Worm (Caenorhabditis elegans): ENCODE results near the gene K12B6.9.

DNA sequence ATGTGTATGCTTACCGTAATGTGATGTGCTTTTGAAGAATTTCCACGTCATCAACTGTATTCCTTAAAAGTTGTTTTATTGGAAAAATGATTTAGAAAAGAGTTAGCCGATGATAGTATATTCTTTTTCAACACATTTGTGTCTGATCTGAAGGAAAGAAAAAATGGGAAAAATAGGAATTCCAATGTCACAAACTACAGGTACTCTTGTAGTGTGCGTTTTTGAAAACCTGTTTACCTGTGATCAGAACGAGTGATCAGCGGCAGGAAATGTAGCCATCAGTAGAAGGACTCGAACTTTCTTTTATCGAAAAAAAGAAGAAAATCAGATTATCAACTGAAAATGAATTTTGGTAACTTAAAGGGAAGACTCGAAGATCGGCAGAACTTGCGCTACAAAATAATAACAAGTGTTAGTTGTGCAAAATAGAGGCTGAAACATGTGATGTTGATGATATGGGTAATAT is 29.3 kb upstream of the K12B6.9 start, which contains the start of gene T28C12.15:
- TF ChIP-seq T23F11.4 (GFP tag; optimal IDR thresholded peaks at IDR 0.05) = no peak
- TF ChIP-seq hlh-15 (tag; optimal IDR thresholded peaks at IDR 0.05) = no peak
- no peak for TF ChIP-seq tbx-2 (tag; optimal IDR thresholded peaks at IDR 0.05)
- TF ChIP-seq ama-1 (optimal IDR thresholded peaks at IDR 0.05) = no peak
- TF ChIP-seq pha-2 (tag; optimal IDR thresholded peaks at IDR 0.05) = no peak
- no peak for TF ChIP-seq unc-86 (tag; optimal IDR thresholded peaks at IDR 0.05)
- no peak for TF ChIP-seq fkh-10 (GFP tag; optimal IDR thresholded peaks at IDR 0.05)
- TF ChIP-seq madf-2 (tag; optimal IDR thresholded peaks at IDR 0.05) = no peak
- no peak for TF ChIP-seq syd-9 (tag; optimal IDR thresholded peaks at IDR 0.05)
- no peak for TF ChIP-seq dmd-4 (tag; optimal IDR thresholded peaks at IDR 0.05; ENCODE audit: borderline replicate concordance)
- no peak for TF ChIP-seq hlh-30 (tag; optimal IDR thresholded peaks at IDR 0.05; ENCODE audit: insufficient read depth)
- TF ChIP-seq ref-2 (tag; optimal IDR thresholded peaks at IDR 0.05) = no peak

Data from whole organism, late embryonic.